Worm (Caenorhabditis elegans): Measurements from ENCODE around the gene tbc-7.
A peak's percentile ranks its signal among the peaks of the same experiment; 100 is the strongest.

Gene tbc-7

ce11 chrX:5111894-5112293 is 22.2 kb upstream of the tbc-7 start:
- TF ChIP-seq hmg-11 (tag; optimal IDR thresholded peaks at IDR 0.05) (no peak), aly-2 (tag; optimal IDR thresholded peaks at IDR 0.05) (no peak), nhr-11 (tag; optimal IDR thresholded peaks at IDR 0.05) (no peak), ztf-4 (tag; optimal IDR thresholded peaks at IDR 0.05) (no peak), lin-39 (tag; optimal IDR thresholded peaks at IDR 0.05) (no peak), eor-1 (tag; optimal IDR thresholded peaks at IDR 0.05) (no peak), lin-15B (tag; optimal IDR thresholded peaks at IDR 0.05) (no peak), ceh-82 (tag; optimal IDR thresholded peaks at IDR 0.05) (no peak)

- TF ChIP-seq unc-39 (tag; optimal IDR thresholded peaks at IDR 0.05) (no peak), lin-39 (tag; optimal IDR thresholded peaks at IDR 0.05) (peak; percentile 29), aly-2 (tag; optimal IDR thresholded peaks at IDR 0.05) (no peak)
These were observed 18.6 kb upstream of the tbc-7 start for ce11 chrX:5115511-5115910.

- TF ChIP-seq hmg-11 (tag; optimal IDR thresholded peaks at IDR 0.05) (no peak), ama-1 (optimal IDR thresholded peaks at IDR 0.05) (peak; percentile 31)
These were observed 17.9 kb upstream of the tbc-7 start for ce11 chrX:5116180-5116579.

- peak; percentile 43 for TF ChIP-seq nhr-25 (tag; optimal IDR thresholded peaks at IDR 0.05)
- peak; percentile 28 for TF ChIP-seq ceh-28 (tag; optimal IDR thresholded peaks at IDR 0.05)
- no peak for TF ChIP-seq nhr-237 (tag; optimal IDR thresholded peaks at IDR 0.05)
- no peak for TF ChIP-seq fos-1 (tag; optimal IDR thresholded peaks at IDR 0.05)
- peak; percentile 48 for TF ChIP-seq nhr-23 (tag; optimal IDR thresholded peaks at IDR 0.05)
- TF ChIP-seq nfya-1 (tag; optimal IDR thresholded peaks at IDR 0.05; ENCODE audit: insufficient read depth) = peak; percentile 28
- peak; percentile 46 for TF ChIP-seq pha-4 (tag; optimal IDR thresholded peaks at IDR 0.05)
- peak; percentile 15 for TF ChIP-seq ama-1 (optimal IDR thresholded peaks at IDR 0.05)
These were observed 17.1 kb upstream of the tbc-7 start, which contains the start of gene apl-1 for ce11 chrX:5116816-5117459. apl-1 (minus strand) TSS chrX:5116866.

ce11 chrX:5117571-5117970 is 16.5 kb upstream of the tbc-7 start:
- peak; percentile 85 for TF ChIP-seq fkh-10 (GFP tag; optimal IDR thresholded peaks at IDR 0.05)
- TF ChIP-seq ceh-9 (tag; optimal IDR thresholded peaks at IDR 0.05) = no peak

- TF ChIP-seq eor-1 (tag; optimal IDR thresholded peaks at IDR 0.05) (no peak), elt-2 (tag; optimal IDR thresholded peaks at IDR 0.05) (peak; percentile 28), ceh-82 (tag; optimal IDR thresholded peaks at IDR 0.05) (no peak), pha-4 (tag; optimal IDR thresholded peaks at IDR 0.05) (peak; percentile 33), mdl-1 (tag; optimal IDR thresholded peaks at IDR 0.05) (peak; percentile 26), lin-15B (tag; optimal IDR thresholded peaks at IDR 0.05) (no peak), nhr-25 (tag; optimal IDR thresholded peaks at IDR 0.05) (peak; percentile 86), nhr-76 (tag; optimal IDR thresholded peaks at IDR 0.05) (no peak), nhr-11 (tag; optimal IDR thresholded peaks at IDR 0.05) (no peak), lsy-12 (tag; optimal IDR thresholded peaks at IDR 0.05) (peak; percentile 39), pqm-1 (tag; optimal IDR thresholded peaks at IDR 0.05) (no peak), zag-1 (tag; optimal IDR thresholded peaks at IDR 0.05) (no peak), elt-3 (tag; optimal IDR thresholded peaks at IDR 0.05) (no peak), sea-2 (GFP tag; optimal IDR thresholded peaks at IDR 0.05) (no peak), mml-1 (tag; optimal IDR thresholded peaks at IDR 0.05) (no peak), unc-39 (tag; optimal IDR thresholded peaks at IDR 0.05) (no peak), fkh-10 (GFP tag; optimal IDR thresholded peaks at IDR 0.05) (no peak), ceh-16 (tag; optimal IDR thresholded peaks at IDR 0.05) (no peak), ztf-11 (tag; optimal IDR thresholded peaks at IDR 0.05) (no peak), nhr-23 (tag; optimal IDR thresholded peaks at IDR 0.05) (peak; percentile 77), nhr-67 (tag; optimal IDR thresholded peaks at IDR 0.05) (no peak), jun-1 (tag; optimal IDR thresholded peaks at IDR 0.05) (peak; percentile 44), ceh-9 (tag; optimal IDR thresholded peaks at IDR 0.05) (no peak), ztf-4 (tag; optimal IDR thresholded peaks at IDR 0.05) (no peak), nhr-28 (tag; optimal IDR thresholded peaks at IDR 0.05) (no peak), ZK546.5 (tag; optimal IDR thresholded peaks at IDR 0.05) (no peak), nhr-237 (tag; optimal IDR thresholded peaks at IDR 0.05) (no peak), elt-1 (tag; optimal IDR thresholded peaks at IDR 0.05) (no peak), nhr-77 (tag; optimal IDR thresholded peaks at IDR 0.05) (no peak), nhr-12 (tag; optimal IDR thresholded peaks at IDR 0.05) (no peak), skn-1 (tag; optimal IDR thresholded peaks at IDR 0.05) (no peak), aly-2 (tag; optimal IDR thresholded peaks at IDR 0.05) (no peak), egl-5 (tag; optimal IDR thresholded peaks at IDR 0.05) (no peak), nfya-1 (tag; optimal IDR thresholded peaks at IDR 0.05; ENCODE audit: insufficient read depth) (peak; percentile 51), ama-1 (optimal IDR thresholded peaks at IDR 0.05) (peak; percentile 56), ceh-28 (tag; optimal IDR thresholded peaks at IDR 0.05) (no peak), fos-1 (tag; optimal IDR thresholded peaks at IDR 0.05) (no peak), lin-39 (tag; optimal IDR thresholded peaks at IDR 0.05) (peak; percentile 28), nhr-43 (tag; optimal IDR thresholded peaks at IDR 0.05; ENCODE audit: poor library complexity, severe bottlenecking) (peak; percentile 80)
These were observed 14.8 kb upstream of the tbc-7 start for ce11 chrX:5119246-5119645.

Data from whole organism, L3 larva.